Worm (Caenorhabditis elegans): Measurements from ENCODE around the gene nhr-42.
A peak's percentile ranks its signal among the peaks of the same experiment; 100 is the strongest.

nhr-42 gene

DNA sequence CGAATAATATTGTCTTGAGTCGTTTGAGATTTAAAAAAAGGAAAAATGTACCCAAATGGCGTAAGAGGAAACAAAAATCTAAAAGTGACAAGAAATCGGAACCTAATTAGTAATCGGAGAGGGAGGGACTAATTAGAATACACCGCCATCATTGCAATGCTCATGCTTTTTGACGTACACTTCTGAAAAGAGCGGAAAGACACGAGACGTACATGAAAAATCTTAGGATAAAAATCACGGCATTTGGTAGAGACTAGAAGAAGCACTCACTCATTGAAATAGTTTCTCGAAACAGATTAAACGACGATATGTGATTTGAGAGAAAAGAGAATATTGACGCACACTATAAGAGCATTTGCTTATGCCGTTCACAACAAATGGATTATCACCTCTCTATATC, 24.4 kb downstream of the nhr-42 start:
- TF ChIP-seq zip-4 (GFP tag; optimal IDR thresholded peaks at IDR 0.05), result no peak
- no peak for TF ChIP-seq C34B4.2 (tag; optimal IDR thresholded peaks at IDR 0.05)
- TF ChIP-seq lin-14 (GFP tag; optimal IDR thresholded peaks at IDR 0.05), result no peak
- peak; percentile 49 for TF ChIP-seq fkh-4 (tag; optimal IDR thresholded peaks at IDR 0.05; ENCODE audit: borderline replicate concordance)
- TF ChIP-seq ces-1 (GFP tag; optimal IDR thresholded peaks at IDR 0.05), result no peak
- TF ChIP-seq pax-3 (tag; optimal IDR thresholded peaks at IDR 0.05), result peak; percentile 54
- TF ChIP-seq fos-1 (tag; optimal IDR thresholded peaks at IDR 0.05), result no peak
- TF ChIP-seq alr-1 (tag; optimal IDR thresholded peaks at IDR 0.05; ENCODE audit: borderline replicate concordance), result no peak
- no peak for TF ChIP-seq mep-1 (tag; optimal IDR thresholded peaks at IDR 0.05)
- TF ChIP-seq tlp-1 (tag; optimal IDR thresholded peaks at IDR 0.05), result no peak
- TF ChIP-seq zag-1 (tag; optimal IDR thresholded peaks at IDR 0.05), result no peak
- no peak for TF ChIP-seq ceh-88 (GFP tag; IDR thresholded peaks at IDR 0.05)
- TF ChIP-seq swsn-7 (tag; optimal IDR thresholded peaks at IDR 0.05), result no peak
- no peak for TF ChIP-seq nhr-77 (tag; optimal IDR thresholded peaks at IDR 0.05)
- TF ChIP-seq isw-1 (GFP tag; IDR thresholded peaks at IDR 0.05), result no peak
- TF ChIP-seq dsc-1 (tag; optimal IDR thresholded peaks at IDR 0.05), result peak; percentile 96
- no peak for TF ChIP-seq lsy-2 (tag; optimal IDR thresholded peaks at IDR 0.05)
- TF ChIP-seq nhr-76 (tag; optimal IDR thresholded peaks at IDR 0.05), result no peak
- no peak for TF ChIP-seq lin-15B (tag; optimal IDR thresholded peaks at IDR 0.05)
- peak; percentile 41 for TF ChIP-seq egl-13 (tag; optimal IDR thresholded peaks at IDR 0.05)
- TF ChIP-seq ceh-8 (GFP tag; optimal IDR thresholded peaks at IDR 0.05), result peak; percentile 15
- peak; percentile 29 for TF ChIP-seq nhr-11 (tag; optimal IDR thresholded peaks at IDR 0.05)
- TF ChIP-seq mdl-1 (tag; optimal IDR thresholded peaks at IDR 0.05), result no peak
- TF ChIP-seq fkh-8 (tag; optimal IDR thresholded peaks at IDR 0.05), result peak; percentile 19
- no peak for TF ChIP-seq nhr-84 (tag; optimal IDR thresholded peaks at IDR 0.05)
- no peak for TF ChIP-seq efl-3 (GFP tag; optimal IDR thresholded peaks at IDR 0.05)

DNA sequence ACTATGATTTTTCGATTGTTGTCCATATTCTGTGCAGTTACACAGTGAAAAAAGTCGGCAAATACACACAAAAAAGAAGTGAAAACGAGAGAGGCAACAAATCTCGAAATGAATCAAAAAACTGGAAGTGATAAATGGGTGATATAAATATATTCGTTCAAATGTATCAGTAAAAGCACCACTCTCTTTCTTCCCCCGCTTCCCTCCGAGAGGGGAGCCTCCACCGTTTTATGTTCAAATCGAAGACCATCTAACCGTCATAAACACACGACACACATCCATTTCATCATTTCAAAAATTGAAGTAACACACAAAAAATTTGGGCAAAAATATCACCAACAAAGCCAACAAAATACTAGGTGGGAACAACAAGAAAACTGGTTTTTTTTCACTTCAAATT, 28.4 kb downstream of the nhr-42 start, which contains the start of gene F20A1.6:
Gene F20A1.6 (minus strand): TSS at position 101 of the 400 bp plus-strand sequence.
- TF ChIP-seq unc-98 (GFP tag; IDR thresholded peaks at IDR 0.05), result no peak

DNA sequence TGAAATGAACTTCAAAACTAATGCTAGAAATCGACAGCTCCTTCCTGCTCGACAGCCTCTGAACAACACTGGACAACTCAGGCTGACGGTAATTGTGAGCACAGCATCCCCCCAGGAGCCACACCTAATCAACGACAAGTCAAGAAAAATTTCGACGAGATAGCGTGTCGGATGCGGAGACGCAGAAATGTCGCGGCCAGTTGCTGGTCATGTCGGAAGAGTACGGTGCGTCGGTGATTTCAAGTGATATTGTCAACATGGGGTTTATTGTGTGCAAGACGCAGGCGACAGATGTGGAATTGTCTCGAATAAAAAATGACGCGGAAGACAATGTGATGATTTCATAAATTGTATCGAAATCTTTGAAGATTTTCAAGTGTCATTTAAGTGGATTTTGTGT, 37.9 kb downstream of the nhr-42 start, which contains the start of gene twk-11:
Gene twk-11 (minus strand): TSS at position 101 of the 400 bp plus-strand sequence.
- TF ChIP-seq mef-2 (tag; optimal IDR thresholded peaks at IDR 0.05) (no peak), nhr-76 (tag; optimal IDR thresholded peaks at IDR 0.05) (no peak), aha-1 (tag; optimal IDR thresholded peaks at IDR 0.05) (no peak), nhr-11 (tag; optimal IDR thresholded peaks at IDR 0.05) (no peak), egl-13 (tag; optimal IDR thresholded peaks at IDR 0.05) (no peak), pax-3 (tag; optimal IDR thresholded peaks at IDR 0.05) (no peak), unc-62 (GFP tag; optimal IDR thresholded peaks at IDR 0.05) (no peak), hlh-17 (GFP tag; optimal IDR thresholded peaks at IDR 0.05; ENCODE audit: borderline replicate concordance) (no peak), nhr-85 (tag) (no peak), skn-1 (tag; optimal IDR thresholded peaks at IDR 0.05) (no peak)

DNA sequence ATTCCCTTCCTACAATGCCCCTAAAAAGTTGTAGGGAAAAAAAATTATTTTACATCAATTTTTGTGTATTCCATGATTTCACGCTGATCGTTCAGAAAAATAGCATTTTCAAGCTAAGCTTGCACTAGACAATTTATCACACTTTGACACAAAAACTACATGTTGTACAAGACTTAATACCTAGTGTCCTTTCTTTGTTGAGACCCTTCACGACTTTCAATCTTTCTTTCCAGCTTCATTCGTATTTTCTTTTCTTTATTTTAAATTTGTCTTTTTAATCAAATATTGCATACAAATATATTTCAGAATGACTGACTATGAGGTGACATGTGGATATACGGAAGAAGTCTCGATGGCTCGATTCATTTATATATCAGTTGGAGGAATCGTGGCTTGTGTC, 47.4 kb downstream of the nhr-42 start, which contains the start of gene F20A1.2:
Gene F20A1.2 (plus strand): TSS at position 301 of the 400 bp plus-strand sequence.
- TF ChIP-seq snpc-4 (tag; optimal IDR thresholded peaks at IDR 0.05), result no peak
- no peak for TF ChIP-seq lin-13 (GFP tag; optimal IDR thresholded peaks at IDR 0.05)
- no peak for TF ChIP-seq hpl-2 (GFP tag; optimal IDR thresholded peaks at IDR 0.05)
- TF ChIP-seq ceh-8 (GFP tag; optimal IDR thresholded peaks at IDR 0.05), result no peak
- no peak for TF ChIP-seq ztf-4 (tag; optimal IDR thresholded peaks at IDR 0.05)
- TF ChIP-seq lin-15B (tag; optimal IDR thresholded peaks at IDR 0.05), result no peak
- TF ChIP-seq mab-9 (GFP tag; IDR thresholded peaks at IDR 0.05), result no peak
- TF ChIP-seq nhr-19 (GFP tag; conservative IDR thresholded peaks at IDR 0.05), result no peak
